Worm (Caenorhabditis elegans) whole organism, L1 larva: ENCODE measurements around the gene srd-35.
A peak's percentile ranks its signal among the peaks of the same experiment; 100 is the strongest.

Experiments used
- ama-1 ChIP-seq: fragments of 150-350 bp; optimal IDR thresholded peaks from 2 replicates; lab custom pipeline; 2014
- mep-1 ChIP-seq: fragments of 150-350 bp; optimal IDR thresholded peaks from 2 replicates; lab custom pipeline; 2014; ENCODE audit warnings: missing biosample characterization, missing genetic modification characterization
- snpc-4 ChIP-seq: fragments of 150-350 bp; optimal IDR thresholded peaks from 2 replicates; lab custom pipeline; 2014; ENCODE audit warnings: missing biosample characterization, missing genetic modification characterization
- unc-62 ChIP-seq: fragments of 150-350 bp; optimal IDR thresholded peaks from 2 replicates; lab custom pipeline; 2014; ENCODE audit warnings: missing biosample characterization, missing genetic modification reagents, missing genetic modification characterization

ce11 chrV:13003378-13003777 is 39.2 kb downstream of the srd-35 start:
- TF ChIP-seq snpc-4 (tag; lab: Kevin White, UChicago) (peak; percentile 58), unc-62 (GFP tag; lab: Kevin White, UChicago) (no peak), mep-1 (tag; lab: Kevin White, UChicago) (peak; percentile 67), ama-1 (lab: Kevin White, UChicago) (no peak)
